Fruit fly (Drosophila melanogaster): Measurements from ENCODE around the gene CG42834.

- TF ChIP-seq toe (GFP tag; optimal IDR thresholded peaks at IDR 0.05): no peak
- TF ChIP-seq CG33017 (tag; optimal IDR thresholded peaks at IDR 0.05): no peak
- no peak for TF ChIP-seq cnc (optimal IDR thresholded peaks at IDR 0.05)
- no peak for TF ChIP-seq pad (GFP tag; optimal IDR thresholded peaks at IDR 0.05)
- no peak for TF ChIP-seq CG11617 (GFP tag; optimal IDR thresholded peaks at IDR 0.05)
- TF ChIP-seq kay (GFP tag; ENCODE audit: borderline replicate concordance): no peak
- TF ChIP-seq ovo (GFP tag; optimal IDR thresholded peaks at IDR 0.05): no peak
- no peak for TF ChIP-seq CG7045 (GFP tag; optimal IDR thresholded peaks at IDR 0.05)
- TF ChIP-seq CG7101 (tag; optimal IDR thresholded peaks at IDR 0.05): no peak
- TF ChIP-seq Hr96 (GFP tag; optimal IDR thresholded peaks at IDR 0.05): no peak
- no peak for TF ChIP-seq CG14711 (tag; optimal IDR thresholded peaks at IDR 0.05)
- TF ChIP-seq CG1620 (GFP tag; optimal IDR thresholded peaks at IDR 0.05): no peak
- TF ChIP-seq Mnt (GFP tag; optimal IDR thresholded peaks at IDR 0.05): no peak
Observed at dm6 chr3R:17440628-17441027, 22.1 kb downstream of the CG42834 start, which contains the start of gene CG14331.

All from whole organism, adult.